Comparison of ENCODE assay signal across 1 fruit fly cellular context in the genomic region with DNA sequence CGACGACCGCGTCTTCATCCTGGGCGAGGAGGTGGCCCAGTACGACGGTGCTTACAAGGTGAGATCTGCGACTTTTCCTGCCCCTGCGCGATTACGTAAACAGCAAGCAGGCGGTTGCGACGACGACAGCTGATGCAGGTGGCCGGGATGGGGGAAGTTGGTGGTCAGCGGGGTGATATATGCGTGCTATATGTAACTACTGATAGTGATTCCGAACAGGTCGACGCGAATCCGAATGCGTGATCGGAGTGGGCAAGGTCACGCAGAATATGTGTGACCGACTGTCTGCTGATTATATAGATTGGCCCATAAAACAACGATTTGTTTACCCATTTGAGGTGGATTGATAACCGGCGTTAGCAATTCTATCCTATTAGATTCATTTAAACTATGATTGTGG.
A peak's percentile ranks its signal among the peaks of the same experiment; 100 is the strongest.
TF ChIP-seq lines count a peak whose summit lies in the region.

No protein-coding gene starts in this region.

TF ChIP-seq in whole organism, embryonic, 481 proteins besides CTCF, POLR2A, EP300 and RAD21 (continued from another document):
- TF ChIP-seq Scr (GFP tag; IDR thresholded peaks at IDR 0.05; lab: Robert Waterston, UW; ENCODE audit: partially characterized antibody), result no peak
- TF ChIP-seq cas (GFP tag; IDR thresholded peaks at IDR 0.05; lab: Robert Waterston, UW), result no peak
- TF ChIP-seq B-H2 (GFP tag; optimal IDR thresholded peaks at IDR 0.05; lab: Kevin White, UChicago), result no peak
- peak; percentile 31 for TF ChIP-seq ERR (GFP tag; optimal IDR thresholded peaks at IDR 0.05; lab: Kevin White, UChicago)
- TF ChIP-seq Ptx1 (GFP tag; IDR thresholded peaks at IDR 0.05; lab: Robert Waterston, UW), result no peak
- TF ChIP-seq cwo (GFP tag; optimal IDR thresholded peaks at IDR 0.05; lab: Kevin White, UChicago), result peak; percentile 6
- TF ChIP-seq z (GFP tag; IDR thresholded peaks at IDR 0.05; lab: Robert Waterston, UW), result no peak
- no peak for TF ChIP-seq zfh1 (GFP tag; IDR thresholded peaks at IDR 0.05; lab: Robert Waterston, UW)
- no peak for TF ChIP-seq HHEX (GFP tag; optimal IDR thresholded peaks at IDR 0.05; lab: Kevin White, UChicago)
- TF ChIP-seq CG6791 (GFP tag; IDR thresholded peaks at IDR 0.05; lab: Robert Waterston, UW; ENCODE audit: partially characterized antibody), result no peak
- TF ChIP-seq CG8281 (tag; optimal IDR thresholded peaks at IDR 0.05; lab: Kevin White, UChicago), result no peak
- no peak for TF ChIP-seq Doc3 (GFP tag; IDR thresholded peaks at IDR 0.05; lab: Robert Waterston, UW; ENCODE audit: partially characterized antibody)
- TF ChIP-seq Mad (GFP tag; optimal IDR thresholded peaks at IDR 0.05; lab: Kevin White, UChicago), result no peak
- no peak for TF ChIP-seq Rx (GFP tag; IDR thresholded peaks at IDR 0.05; lab: Robert Waterston, UW)
- no peak for TF ChIP-seq nerfin-2 (GFP tag; IDR thresholded peaks at IDR 0.05; lab: Robert Waterston, UW; ENCODE audit: partially characterized antibody)
- TF ChIP-seq vvl (GFP tag; IDR thresholded peaks at IDR 0.05; lab: Robert Waterston, UW), result no peak
- TF ChIP-seq Sox102F (GFP tag; optimal IDR thresholded peaks at IDR 0.05; lab: Kevin White, UChicago), result no peak
- no peak for TF ChIP-seq CG12104 (GFP tag; optimal IDR thresholded peaks at IDR 0.05; lab: Kevin White, UChicago)
- TF ChIP-seq CG10209 (GFP tag; optimal IDR thresholded peaks at IDR 0.05; lab: Kevin White, UChicago), result no peak
- peak; percentile 72 for TF ChIP-seq CG34376 (GFP tag; optimal IDR thresholded peaks at IDR 0.05; lab: Kevin White, UChicago)
- TF ChIP-seq bcd (GFP tag; optimal IDR thresholded peaks at IDR 0.05; lab: Kevin White, UChicago), result no peak
- no peak for TF ChIP-seq wek (GFP tag; optimal IDR thresholded peaks at IDR 0.05; lab: Kevin White, UChicago)
- no peak for TF ChIP-seq CG10366 (GFP tag; IDR thresholded peaks at IDR 0.05; lab: Robert Waterston, UW)
- no peak for TF ChIP-seq amos (GFP tag; IDR thresholded peaks at IDR 0.05; lab: Robert Waterston, UW; ENCODE audit: partially characterized antibody)
- TF ChIP-seq sd (tag; optimal IDR thresholded peaks at IDR 0.05; lab: Kevin White, UChicago), result no peak
- TF ChIP-seq Antp (GFP tag; optimal IDR thresholded peaks at IDR 0.05; lab: Kevin White, UChicago), result no peak
- no peak for TF ChIP-seq CG6254 (GFP tag; optimal IDR thresholded peaks at IDR 0.05; lab: Kevin White, UChicago)
- no peak for TF ChIP-seq Mrtf (GFP tag; IDR thresholded peaks at IDR 0.05; lab: Robert Waterston, UW)
- TF ChIP-seq CG14965 (GFP tag; optimal IDR thresholded peaks at IDR 0.05; lab: Kevin White, UChicago; ENCODE audit: borderline replicate concordance), result no peak
- TF ChIP-seq klu (GFP tag; IDR thresholded peaks at IDR 0.05; lab: Robert Waterston, UW), result no peak
- no peak for TF ChIP-seq fru (optimal IDR thresholded peaks at IDR 0.05; lab: Kevin White, UChicago)
- no peak for TF ChIP-seq CG10565 (GFP tag; optimal IDR thresholded peaks at IDR 0.05; lab: Kevin White, UChicago)
- no peak for TF ChIP-seq bigmax (GFP tag; optimal IDR thresholded peaks at IDR 0.05; lab: Kevin White, UChicago)
- TF ChIP-seq CG10959 (GFP tag; IDR thresholded peaks at IDR 0.05; lab: Robert Waterston, UW), result no peak
- peak; percentile 77 for TF ChIP-seq CG7987 (GFP tag; optimal IDR thresholded peaks at IDR 0.05; lab: Kevin White, UChicago)
- no peak for TF ChIP-seq psq (GFP tag; optimal IDR thresholded peaks at IDR 0.05; lab: Kevin White, UChicago)
- TF ChIP-seq CG8359 (GFP tag; optimal IDR thresholded peaks at IDR 0.05; lab: Kevin White, UChicago; ENCODE audit: borderline replicate concordance), result no peak
- no peak for TF ChIP-seq Lpt (GFP tag; optimal IDR thresholded peaks at IDR 0.05; lab: Kevin White, UChicago)
- no peak for TF ChIP-seq Lhr (GFP tag; optimal IDR thresholded peaks at IDR 0.05; lab: Kevin White, UChicago)
- TF ChIP-seq Bgb (GFP tag; IDR thresholded peaks at IDR 0.05; lab: Robert Waterston, UW; ENCODE audit: partially characterized antibody), result 0 out of 2 replicates have a peak, but pooled peaks have one; percentile 10
- TF ChIP-seq Nf-YC (tag; optimal IDR thresholded peaks at IDR 0.05; lab: Kevin White, UChicago), result no peak
- TF ChIP-seq Drgx (GFP tag; IDR thresholded peaks at IDR 0.05; lab: Robert Waterston, UW), result no peak
- TF ChIP-seq CG2202 (tag; optimal IDR thresholded peaks at IDR 0.05; lab: Kevin White, UChicago), result no peak
- TF ChIP-seq CG31365 (tag; optimal IDR thresholded peaks at IDR 0.05; lab: Kevin White, UChicago), result no peak
- TF ChIP-seq CG6689 (GFP tag; IDR thresholded peaks at IDR 0.05; lab: Robert Waterston, UW), result no peak
- TF ChIP-seq CG14860 (GFP tag; IDR thresholded peaks at IDR 0.05; lab: Robert Waterston, UW; ENCODE audit: partially characterized antibody), result no peak
- no peak for TF ChIP-seq MBD-R2 (GFP tag; IDR thresholded peaks at IDR 0.05; lab: Robert Waterston, UW)
- no peak for TF ChIP-seq pb (GFP tag; optimal IDR thresholded peaks at IDR 0.05; lab: Kevin White, UChicago)
- TF ChIP-seq CG3407 (GFP tag; optimal IDR thresholded peaks at IDR 0.05; lab: Kevin White, UChicago), result no peak
- no peak for TF ChIP-seq sens-2 (GFP tag; IDR thresholded peaks at IDR 0.05; lab: Robert Waterston, UW)
- no peak for TF ChIP-seq CG11696 (GFP tag; IDR thresholded peaks at IDR 0.05; lab: Robert Waterston, UW)
- TF ChIP-seq CG11504 (tag; optimal IDR thresholded peaks at IDR 0.05; lab: Kevin White, UChicago), result no peak
- TF ChIP-seq Sin3A (optimal IDR thresholded peaks at IDR 0.05; lab: Kevin White, UChicago), result no peak
- peak; percentile 68 for TF ChIP-seq crol (GFP tag; IDR thresholded peaks at IDR 0.05; lab: Robert Waterston, UW)
- TF ChIP-seq CG8765 (GFP tag; IDR thresholded peaks at IDR 0.05; lab: Robert Waterston, UW), result no peak
- TF ChIP-seq CG31441 (GFP tag; IDR thresholded peaks at IDR 0.05; lab: Robert Waterston, UW), result no peak
- TF ChIP-seq danr (GFP tag; IDR thresholded peaks at IDR 0.05; lab: Robert Waterston, UW), result no peak
- TF ChIP-seq CG15514 (GFP tag; optimal IDR thresholded peaks at IDR 0.05; lab: Kevin White, UChicago), result no peak
- TF ChIP-seq mirr (GFP tag; optimal IDR thresholded peaks at IDR 0.05; lab: Kevin White, UChicago), result peak; percentile 69
- TF ChIP-seq exex (tag; optimal IDR thresholded peaks at IDR 0.05; lab: Kevin White, UChicago), result peak; percentile 62
- TF ChIP-seq zen2 (GFP tag; IDR thresholded peaks at IDR 0.05; lab: Robert Waterston, UW; ENCODE audit: partially characterized antibody), result no peak
- peak; percentile 52 for TF ChIP-seq ftz-f1 (GFP tag; optimal IDR thresholded peaks at IDR 0.05; lab: Kevin White, UChicago)
- TF ChIP-seq bowl (GFP tag; IDR thresholded peaks at IDR 0.05; lab: Robert Waterston, UW), result no peak
- TF ChIP-seq Deaf1 (tag; optimal IDR thresholded peaks at IDR 0.05; lab: Kevin White, UChicago), result peak; percentile 56
- no peak for TF ChIP-seq CG17829 (tag; optimal IDR thresholded peaks at IDR 0.05; lab: Kevin White, UChicago)
- no peak for TF ChIP-seq CG4282 (GFP tag; optimal IDR thresholded peaks at IDR 0.05; lab: Kevin White, UChicago)
- TF ChIP-seq CG14050 (GFP tag; IDR thresholded peaks at IDR 0.05; lab: Robert Waterston, UW), result no peak
- no peak for TF ChIP-seq CG16863 (GFP tag; optimal IDR thresholded peaks at IDR 0.05; lab: Kevin White, UChicago)
- TF ChIP-seq Mes4 (GFP tag; optimal IDR thresholded peaks at IDR 0.05; lab: Kevin White, UChicago), result no peak
- TF ChIP-seq chinmo (GFP tag; IDR thresholded peaks at IDR 0.05; lab: Robert Waterston, UW; ENCODE audit: partially characterized antibody), result no peak
